Worm (Caenorhabditis elegans) whole organism, L4 larva: ENCODE data around the gene athp-3.

Source experiments
- ces-1 ChIP-seq: fragments of 150-350 bp; sonication (generic microtip); optimal IDR thresholded peaks from 4 replicates; lab custom pipeline; 2014; ENCODE audit warnings: missing biosample characterization, missing genetic modification reagents, missing genetic modification characterization
- dmd-6 ChIP-seq: fragments of 200-800 bp; sonication (Bioruptor generic); IDR thresholded peaks from 2 replicates; pipeline ENCODE4 v1.3.6; 2022; ENCODE audit warnings: missing genetic modification reagents, missing genetic modification characterization, missing compliant biosample characterization
- fkh-10 ChIP-seq: fragments of 150-350 bp; optimal IDR thresholded peaks from 2 replicates; lab custom pipeline; 2014; ENCODE audit warnings: missing biosample characterization, missing genetic modification reagents, missing genetic modification characterization
- hlh-30 ChIP-seq: sonication (generic microtip); optimal IDR thresholded peaks from 2 replicates; lab custom pipeline; 2017; ENCODE audit warnings: antibody characterized with exemption, mild to moderate bottlenecking, missing genetic modification characterization, missing compliant biosample characterization; ENCODE audit not compliant: insufficient read depth
- lin-15B ChIP-seq: fragments of 150-350 bp; sonication (generic microtip); optimal IDR thresholded peaks from 3 replicates; lab custom pipeline; 2014; ENCODE audit warnings: missing biosample characterization, missing genetic modification characterization
- madf-9 ChIP-seq: fragments of 200-800 bp; sonication (Bioruptor generic); conservative IDR thresholded peaks from 2 replicates; pipeline ENCODE4 v1.3.6; 2022; ENCODE audit warnings: missing genetic modification reagents, missing genetic modification characterization, missing compliant biosample characterization
- nhr-11 ChIP-seq: fragments of 150-350 bp; optimal IDR thresholded peaks from 2 replicates; lab custom pipeline; 2014; ENCODE audit warnings: missing biosample characterization, missing genetic modification characterization
- nhr-76 ChIP-seq: fragments of 150-350 bp; optimal IDR thresholded peaks from 2 replicates; lab custom pipeline; 2014; ENCODE audit warnings: missing biosample characterization, missing genetic modification characterization
- pha-4 ChIP-seq, 2 experiments: fragments of 150-350 bp in 1 of 2; fragments of 200-800 bp in 1 of 2; sonication (Bioruptor generic) in 1 of 2; IDR thresholded peaks in 1 of 2; optimal IDR thresholded peaks in 1 of 2; 2 replicates each; pipeline versions ENCODE4 v1.3.6 to Lab custom; 2014 to 2022; ENCODE audit warnings: missing genetic modification characterization in 2 of 2, missing genetic modification reagents in 2 of 2, missing biosample characterization in 1 of 2, missing compliant biosample characterization in 1 of 2
- unc-62 ChIP-seq, 3 experiments: fragments of 150-350 bp in 1 of 3; sonication (generic microtip); optimal IDR thresholded peaks in 2 of 3; peaks in 1 of 3; 1 replicate in 1 of 3; 2 replicates in 2 of 3; lab custom pipeline; 2014 to 2017; ENCODE audit warnings: missing biosample characterization in 3 of 3, missing genetic modification characterization in 3 of 3, missing genetic modification reagents in 3 of 3, missing genotype in 1 of 3
- zag-1 ChIP-seq: fragments of 150-350 bp; optimal IDR thresholded peaks from 2 replicates; lab custom pipeline; 2014; ENCODE audit warnings: missing biosample characterization, missing genetic modification characterization
- zip-11 ChIP-seq: fragments of 200-800 bp; sonication (Bioruptor generic); IDR thresholded peaks from 2 replicates; pipeline ENCODE4 v1.3.6; 2022; ENCODE audit warnings: missing genetic modification characterization, missing compliant biosample characterization

ce11 chrIV:17048257-17048656 is at the start of gene athp-3:
- TF ChIP-seq nhr-11 (tag; lab: Kevin White, UChicago) (no peak), pha-4 (GFP tag; IDR thresholded peaks at IDR 0.05; lab: Robert Waterston, UW) (no peak), pha-4 (tag; optimal IDR thresholded peaks at IDR 0.05; lab: Kevin White, UChicago) (no peak), hlh-30 (tag; lab: Kevin White, UChicago) (no peak), zip-11 (GFP tag; lab: Robert Waterston, UW) (no peak), lin-15B (tag; lab: Kevin White, UChicago) (no peak), ces-1 (GFP tag; lab: Kevin White, UChicago) (no peak), dmd-6 (GFP tag; lab: Robert Waterston, UW) (no peak), zag-1 (tag; lab: Kevin White, UChicago) (no peak), madf-9 (GFP tag; lab: Robert Waterston, UW) (no peak), fkh-10 (no peak), unc-62 (GFP tag; optimal IDR thresholded peaks at IDR 0.05 in 1 of 2; lab: Kevin White, UChicago) (no peak), unc-62 (tag; optimal IDR thresholded peaks at IDR 0.05; lab: Kevin White, UChicago) (no peak), nhr-76 (no peak)
